Fruit fly (Drosophila melanogaster): ENCODE measurements around the gene dj.

DNA sequence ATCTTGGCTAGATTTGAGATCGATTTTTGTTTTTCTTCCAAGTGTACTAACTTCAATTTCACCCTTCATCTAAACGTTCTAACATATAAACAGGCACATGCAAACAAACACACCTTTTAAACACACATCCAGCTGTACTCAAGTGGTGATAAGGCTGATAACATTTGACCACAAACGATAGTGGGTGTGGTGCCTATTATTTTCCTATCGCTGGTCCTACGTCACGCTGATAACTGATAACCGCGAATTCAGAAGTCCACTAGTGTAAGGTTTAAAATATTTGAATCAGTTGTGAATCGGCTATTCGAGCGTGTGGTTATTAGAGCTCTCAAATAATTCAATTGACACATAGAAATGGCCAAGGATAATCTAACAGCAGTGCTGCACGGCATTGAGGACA, 6.9 kb upstream of the dj start, which contains the start of gene Sodh1:
- TF ChIP-seq Sin3A (optimal IDR thresholded peaks at IDR 0.05) (no peak), h (optimal IDR thresholded peaks at IDR 0.05) (no peak), psq (optimal IDR thresholded peaks at IDR 0.05) (no peak), Myc (optimal IDR thresholded peaks at IDR 0.05) (no peak), ttk (optimal IDR thresholded peaks at IDR 0.05) (no peak)
